Worm (Caenorhabditis elegans) whole organism, L2 larva: Measurements from ENCODE around the gene F40E10.5.

Experiments
- C34F6.9 ChIP-seq: fragments of 150-350 bp; optimal IDR thresholded peaks from 2 replicates; lab custom pipeline; 2014; ENCODE audit warnings: missing biosample characterization, missing genetic modification characterization
- F13H6.1 ChIP-seq: sonication (generic microtip); optimal IDR thresholded peaks from 2 replicates; lab custom pipeline; 2016; ENCODE audit warnings: missing genetic modification characterization, missing compliant biosample characterization
- Y55F3AM.14 ChIP-seq: fragments of 200-800 bp; sonication (Bioruptor generic); optimal IDR thresholded peaks from 2 replicates; lab custom pipeline; 2018; ENCODE audit warnings: mild to moderate bottlenecking, missing genetic modification characterization, missing compliant biosample characterization
- alr-1 ChIP-seq: fragments of 150-350 bp; optimal IDR thresholded peaks from 2 replicates; lab custom pipeline; 2014; ENCODE audit warnings: missing biosample characterization, missing genetic modification characterization
- aly-2 ChIP-seq: fragments of 150-350 bp; optimal IDR thresholded peaks from 2 replicates; lab custom pipeline; 2014; ENCODE audit warnings: missing biosample characterization, missing genetic modification characterization
- ama-1 ChIP-seq: fragments of 150-350 bp; optimal IDR thresholded peaks from 2 replicates; lab custom pipeline; 2018; ENCODE audit warnings: inconsistent platforms
- ceh-16 ChIP-seq: fragments of 150-350 bp; optimal IDR thresholded peaks from 2 replicates; lab custom pipeline; 2014; ENCODE audit warnings: missing biosample characterization, missing genetic modification characterization
- elt-1 ChIP-seq: fragments of 150-350 bp; optimal IDR thresholded peaks from 2 replicates; lab custom pipeline; 2014; ENCODE audit warnings: missing biosample characterization, missing genetic modification characterization
- lsy-2 ChIP-seq, 2 experiments: fragments of 150-350 bp in 1 of 2; sonication (generic microtip) in 1 of 2; optimal IDR thresholded peaks; 2 replicates each; lab custom pipeline; 2014 to 2017; ENCODE audit warnings: missing biosample characterization in 2 of 2, missing genetic modification characterization in 2 of 2
- nhr-12 ChIP-seq: fragments of 150-350 bp; optimal IDR thresholded peaks from 2 replicates; lab custom pipeline; 2014; ENCODE audit warnings: missing biosample characterization, missing genetic modification characterization
- nhr-237 ChIP-seq: fragments of 150-350 bp; optimal IDR thresholded peaks from 2 replicates; lab custom pipeline; 2014; ENCODE audit warnings: missing biosample characterization, missing genetic modification characterization
- nhr-6 ChIP-seq: fragments of 150-350 bp; optimal IDR thresholded peaks from 2 replicates; lab custom pipeline; 2014; ENCODE audit warnings: missing biosample characterization, missing genetic modification characterization
- skn-1 ChIP-seq: sonication (generic microtip); optimal IDR thresholded peaks from 2 replicates; lab custom pipeline; 2017; ENCODE audit warnings: missing biosample characterization, missing genetic modification characterization
- unc-39 ChIP-seq: fragments of 150-350 bp; optimal IDR thresholded peaks from 2 replicates; lab custom pipeline; 2014; ENCODE audit warnings: missing biosample characterization, missing genetic modification characterization

ce11 chrX:14694633-14695177 is 6.9 kb upstream of the F40E10.5 start:
- no peak for TF ChIP-seq alr-1
- no peak for TF ChIP-seq aly-2 (tag; lab: Kevin White, UChicago)
- TF ChIP-seq ama-1 (lab: Kevin White, UChicago), result no peak
- TF ChIP-seq elt-1 (tag; lab: Kevin White, UChicago), result no peak
- TF ChIP-seq nhr-6, result no peak
- TF ChIP-seq C34F6.9 (tag; lab: Kevin White, UChicago), result no peak
- no peak for TF ChIP-seq skn-1
- TF ChIP-seq lsy-2 (tag; optimal IDR thresholded peaks at IDR 0.05; lab: Kevin White, UChicago), result no peak
- TF ChIP-seq Y55F3AM.14 (GFP tag; lab: Kevin White, UChicago), result no peak
- no peak for TF ChIP-seq unc-39 (tag; lab: Kevin White, UChicago)
- no peak for TF ChIP-seq nhr-12 (tag; lab: Kevin White, UChicago)
- TF ChIP-seq ceh-16 (tag; lab: Kevin White, UChicago), result no peak
- TF ChIP-seq nhr-237 (tag; lab: Kevin White, UChicago), result no peak
- no peak for TF ChIP-seq F13H6.1
